Fruit fly (Drosophila melanogaster) whole organism, embryonic: ENCODE results near the gene Sf3a2.

Source experiments
- BtbVII ChIP-seq: fragments of 200-800 bp; sonication (Bioruptor generic); optimal IDR thresholded peaks from 3 replicates; lab custom pipeline; 2017; ENCODE audit warnings: missing biosample characterization, mild to moderate bottlenecking, missing genetic modification characterization
- Bteb2 ChIP-seq: fragments of 200-800 bp; sonication (Bioruptor generic); optimal IDR thresholded peaks from 2 replicates; lab custom pipeline; 2016; ENCODE audit warnings: missing biosample characterization, missing genetic modification characterization
- CG10274 ChIP-seq: fragments of 200-800 bp; sonication (Bioruptor generic); optimal IDR thresholded peaks from 3 replicates; lab custom pipeline; 2017; ENCODE audit warnings: missing biosample characterization, mild to moderate bottlenecking, missing genetic modification characterization
- CG10366 ChIP-seq: fragments of 200-800 bp; sonication (Bioruptor generic); IDR thresholded peaks from 2 replicates; pipeline ENCODE4 v1.3.6; 2022; ENCODE audit warnings: missing biosample characterization, missing genetic modification characterization
- CG11696 ChIP-seq: fragments of 200-800 bp; sonication (Bioruptor generic); IDR thresholded peaks from 2 replicates; pipeline ENCODE4 v1.3.6; 2022; ENCODE audit warnings: missing biosample characterization, missing genetic modification characterization
- CG12155 ChIP-seq: fragments of 200-800 bp; sonication (Bioruptor generic); optimal IDR thresholded peaks from 3 replicates; lab custom pipeline; 2016; ENCODE audit warnings: missing biosample characterization, missing genetic modification characterization
- CG12391 ChIP-seq: fragments of 200-800 bp; sonication (Bioruptor generic); optimal IDR thresholded peaks from 3 replicates; lab custom pipeline; 2018; ENCODE audit warnings: missing biosample characterization, mild to moderate bottlenecking, missing genetic modification characterization, moderate library complexity
- CG12659 ChIP-seq: fragments of 200-800 bp; sonication (Bioruptor generic); optimal IDR thresholded peaks from 3 replicates; lab custom pipeline; 2017; ENCODE audit warnings: mild to moderate bottlenecking, missing biosample characterization, missing genetic modification reagents, missing genetic modification characterization
- CG14050 ChIP-seq: fragments of 200-800 bp; sonication (Bioruptor generic); IDR thresholded peaks from 3 replicates; pipeline ENCODE4 v1.3.6; 2022; ENCODE audit warnings: missing biosample characterization, missing genetic modification characterization
- CG1647 ChIP-seq: fragments of 200-800 bp; sonication (Bioruptor generic); optimal IDR thresholded peaks from 3 replicates; lab custom pipeline; 2016; ENCODE audit warnings: missing biosample characterization, missing genetic modification characterization
- CG17385 ChIP-seq: fragments of 200-800 bp; sonication (Bioruptor generic); optimal IDR thresholded peaks from 3 replicates; lab custom pipeline; 2018; ENCODE audit warnings: missing biosample characterization, mild to moderate bottlenecking, missing genetic modification characterization
- CG3065 ChIP-seq: fragments of 200-800 bp; sonication (Bioruptor generic); optimal IDR thresholded peaks from 2 replicates; lab custom pipeline; 2016; ENCODE audit warnings: missing biosample characterization, missing genetic modification characterization
- CG3407 ChIP-seq: fragments of 200-800 bp; sonication (Bioruptor generic); optimal IDR thresholded peaks from 2 replicates; lab custom pipeline; 2018; ENCODE audit warnings: missing biosample characterization, mild to moderate bottlenecking, missing genetic modification characterization
- CG34224 ChIP-seq: fragments of 200-800 bp; sonication (Bioruptor generic); IDR thresholded peaks from 3 replicates; pipeline ENCODE4 v1.3.6; 2022; ENCODE audit warnings: missing biosample characterization, missing genetic modification characterization; ENCODE audit not compliant: partially characterized antibody
- CG3838 ChIP-seq: fragments of 200-800 bp; sonication (Bioruptor generic); optimal IDR thresholded peaks from 3 replicates; lab custom pipeline; 2016; ENCODE audit warnings: missing biosample characterization, missing genetic modification characterization
- CG3995 ChIP-seq: fragments of 200-800 bp; sonication (Bioruptor generic); optimal IDR thresholded peaks from 3 replicates; lab custom pipeline; 2016; ENCODE audit warnings: missing biosample characterization, missing genetic modification characterization
- CG4282 ChIP-seq: fragments of 200-800 bp; sonication (Bioruptor generic); optimal IDR thresholded peaks from 2 replicates; lab custom pipeline; 2016; ENCODE audit warnings: missing biosample characterization, missing genetic modification characterization
- CG5180 ChIP-seq: fragments of 200-800 bp; sonication (Bioruptor generic); optimal IDR thresholded peaks from 3 replicates; lab custom pipeline; 2017; ENCODE audit warnings: missing biosample characterization, missing genetic modification characterization, mild to moderate bottlenecking, moderate library complexity, missing genetic modification reagents
- CG6765 ChIP-seq: fragments of 200-800 bp; sonication (Bioruptor generic); optimal IDR thresholded peaks from 3 replicates; lab custom pipeline; 2017; ENCODE audit warnings: missing biosample characterization, mild to moderate bottlenecking, missing genetic modification characterization
- CG7357 ChIP-seq: fragments of 200-800 bp; sonication (Bioruptor generic); IDR thresholded peaks from 3 replicates; pipeline ENCODE4 v1.3.6; 2022; ENCODE audit warnings: missing biosample characterization, missing genetic modification characterization
- CG7839 ChIP-seq: fragments of 200-800 bp; sonication (Bioruptor generic); optimal IDR thresholded peaks from 3 replicates; lab custom pipeline; 2018; ENCODE audit warnings: missing biosample characterization, mild to moderate bottlenecking, missing genetic modification characterization, moderate library complexity
- CG9437 ChIP-seq: fragments of 200-800 bp; sonication (Bioruptor generic); optimal IDR thresholded peaks from 2 replicates; lab custom pipeline; 2018; ENCODE audit warnings: missing biosample characterization, mild to moderate bottlenecking, missing genetic modification characterization
- CG9727 ChIP-seq: fragments of 200-800 bp; sonication (Bioruptor generic); optimal IDR thresholded peaks from 3 replicates; lab custom pipeline; 2017; ENCODE audit warnings: missing biosample characterization, mild to moderate bottlenecking, missing genetic modification characterization
- Dbx ChIP-seq: fragments of 200-800 bp; sonication (Bioruptor generic); IDR thresholded peaks from 3 replicates; pipeline ENCODE4 v1.3.6; 2022; ENCODE audit warnings: missing biosample characterization, missing genetic modification characterization
- Dip3 ChIP-seq: fragments of 200-800 bp; sonication (Bioruptor generic); optimal IDR thresholded peaks from 3 replicates; lab custom pipeline; 2016; ENCODE audit warnings: missing biosample characterization, missing genetic modification characterization
- Gug ChIP-seq: fragments of 200-800 bp; sonication (Bioruptor generic); IDR thresholded peaks from 4 replicates; pipeline ENCODE4 v1.3.6; 2022; ENCODE audit warnings: missing biosample characterization, missing genetic modification characterization
- H2.0 ChIP-seq: fragments of 200-800 bp; sonication (Bioruptor generic); IDR thresholded peaks from 2 replicates; pipeline ENCODE4 v1.3.6; 2022; ENCODE audit warnings: missing biosample characterization, missing genetic modification characterization
- HHEX ChIP-seq: fragments of 200-800 bp; sonication (Bioruptor generic); optimal IDR thresholded peaks from 3 replicates; lab custom pipeline; 2017; ENCODE audit warnings: missing biosample characterization, mild to moderate bottlenecking, missing genetic modification characterization, missing genetic modification reagents
- Hey ChIP-seq: fragments of 200-800 bp; sonication (Bioruptor generic); optimal IDR thresholded peaks from 3 replicates; lab custom pipeline; 2018; ENCODE audit warnings: missing biosample characterization, mild to moderate bottlenecking, missing genetic modification characterization
- Kr ChIP-seq: fragments of 200-800 bp; sonication (Bioruptor generic); optimal IDR thresholded peaks from 2 replicates; lab custom pipeline; 2017; ENCODE audit warnings: missing biosample characterization, mild to moderate bottlenecking, missing genetic modification characterization
- NFAT ChIP-seq: fragments of 200-800 bp; sonication (Bioruptor generic); IDR thresholded peaks from 2 replicates; pipeline ENCODE4 v1.3.6; 2022; ENCODE audit warnings: missing biosample characterization, missing genetic modification characterization
- Rfx ChIP-seq: fragments of 200-800 bp; sonication (Bioruptor generic); IDR thresholded peaks from 2 replicates; pipeline ENCODE4 v1.3.6; 2022; ENCODE audit warnings: missing biosample characterization, missing genetic modification characterization
- Scr ChIP-seq: fragments of 200-800 bp; sonication (Bioruptor generic); IDR thresholded peaks from 2 replicates; pipeline ENCODE4 v1.3.6; 2022; ENCODE audit warnings: missing biosample characterization, missing genetic modification characterization; ENCODE audit not compliant: partially characterized antibody
- abd-A ChIP-seq: fragments of 200-800 bp; sonication (Bioruptor generic); optimal IDR thresholded peaks from 3 replicates; lab custom pipeline; 2019; ENCODE audit warnings: missing biosample characterization, mild to moderate bottlenecking, missing genetic modification characterization, moderate library complexity
- bab2 ChIP-seq: fragments of 200-800 bp; sonication (Bioruptor generic); optimal IDR thresholded peaks from 2 replicates; lab custom pipeline; 2016; ENCODE audit warnings: missing biosample characterization, missing genetic modification characterization
- bowl ChIP-seq: fragments of 200-800 bp; sonication (Bioruptor generic); IDR thresholded peaks from 2 replicates; pipeline ENCODE4 v1.3.6; 2022; ENCODE audit warnings: missing biosample characterization, missing genetic modification characterization
- chinmo ChIP-seq: fragments of 200-800 bp; sonication (Bioruptor generic); IDR thresholded peaks from 4 replicates; pipeline ENCODE4 v1.3.6; 2022; ENCODE audit warnings: missing biosample characterization, missing genetic modification characterization; ENCODE audit not compliant: partially characterized antibody
- dysf ChIP-seq: fragments of 200-800 bp; sonication (Bioruptor generic); IDR thresholded peaks from 3 replicates; pipeline ENCODE4 v1.3.6; 2022; ENCODE audit warnings: missing biosample characterization, missing genetic modification characterization
- ems ChIP-seq: fragments of 200-800 bp; sonication (Bioruptor generic); optimal IDR thresholded peaks from 3 replicates; lab custom pipeline; 2016; ENCODE audit warnings: missing biosample characterization, missing genetic modification characterization
- fd64A ChIP-seq: fragments of 200-800 bp; sonication (Bioruptor generic); optimal IDR thresholded peaks from 3 replicates; lab custom pipeline; 2018; ENCODE audit warnings: missing biosample characterization, mild to moderate bottlenecking, missing genetic modification characterization
- fru ChIP-seq: fragments of >200 bp; optimal IDR thresholded peaks from 2 replicates; lab custom pipeline; 2017
- ham ChIP-seq: fragments of 200-800 bp; sonication (Bioruptor generic); IDR thresholded peaks from 2 replicates; pipeline ENCODE4 v1.3.6; 2022; ENCODE audit warnings: missing biosample characterization, missing genetic modification characterization
- knrl ChIP-seq: fragments of 200-800 bp; sonication (Bioruptor generic); IDR thresholded peaks from 3 replicates; pipeline ENCODE4 v1.3.6; 2022; ENCODE audit warnings: missing biosample characterization, missing genetic modification characterization; ENCODE audit not compliant: partially characterized antibody
- lilli ChIP-seq: fragments of 200-800 bp; sonication (Bioruptor generic); optimal IDR thresholded peaks from 3 replicates; lab custom pipeline; 2016; ENCODE audit warnings: missing biosample characterization, missing genetic modification characterization
- pzg ChIP-seq: fragments of 200-800 bp; sonication (Bioruptor generic); optimal IDR thresholded peaks from 3 replicates; lab custom pipeline; 2018; ENCODE audit warnings: missing biosample characterization, mild to moderate bottlenecking, missing genetic modification characterization, moderate library complexity
- sna ChIP-seq: fragments of 200-800 bp; sonication (Bioruptor generic); IDR thresholded peaks from 2 replicates; pipeline ENCODE4 v1.3.6; 2022; ENCODE audit warnings: missing biosample characterization, missing genetic modification characterization; ENCODE audit not compliant: partially characterized antibody
- stwl ChIP-seq: fragments of 200-800 bp; sonication (Bioruptor generic); optimal IDR thresholded peaks from 3 replicates; lab custom pipeline; 2018; ENCODE audit warnings: missing biosample characterization, mild to moderate bottlenecking, missing genetic modification characterization, moderate library complexity
- ttk ChIP-seq: fragments of 200-800 bp; sonication (Bioruptor generic); IDR thresholded peaks from 2 replicates; pipeline ENCODE4 v2.1.2; 2022; ENCODE audit warnings: missing biosample characterization, missing genetic modification characterization
- z ChIP-seq: fragments of 200-800 bp; sonication (Bioruptor generic); IDR thresholded peaks from 3 replicates; pipeline ENCODE4 v1.3.6; 2022; ENCODE audit warnings: missing biosample characterization, missing genetic modification characterization

The Sf3a2 gene

DNA sequence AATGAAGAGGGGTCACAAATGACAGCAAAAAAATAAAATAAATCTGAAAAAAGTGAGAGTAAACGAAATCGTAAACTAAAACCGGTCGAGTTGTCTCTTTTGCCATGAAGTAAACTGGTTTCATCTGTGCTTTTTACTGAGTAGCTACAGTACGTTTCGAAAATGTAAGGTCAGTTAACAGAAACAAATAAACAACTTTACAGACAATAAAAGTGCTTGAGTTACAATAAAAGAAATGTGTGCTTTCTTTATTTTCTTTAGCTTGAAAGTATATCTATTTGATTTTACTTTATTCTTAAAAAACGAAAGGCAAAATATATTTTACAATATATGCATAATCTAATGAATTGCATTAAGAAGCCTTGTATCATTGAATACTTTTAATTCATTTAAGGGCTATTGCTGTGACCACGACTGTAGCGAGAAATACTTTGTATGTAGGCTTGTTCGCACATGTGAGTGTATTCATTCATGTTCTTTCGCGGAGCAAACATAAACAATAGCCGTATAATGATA, 20.8 kb downstream of the Sf3a2 start (continued):
- TF ChIP-seq sna (GFP tag; lab: Robert Waterston, UW) (no peak), fd64A (GFP tag; lab: Kevin White, UChicago) (no peak), bab2 (GFP tag; lab: Kevin White, UChicago) (peak; percentile 50), CG10366 (GFP tag; lab: Robert Waterston, UW) (no peak), CG14050 (0 out of 3 replicates have a peak, but pooled peaks have one; percentile 9), fru (lab: Kevin White, UChicago) (no peak), CG1647 (GFP tag; lab: Kevin White, UChicago) (no peak), bowl (GFP tag; lab: Robert Waterston, UW) (no peak), CG12155 (GFP tag; lab: Kevin White, UChicago) (peak; percentile 42), CG6765 (GFP tag; lab: Kevin White, UChicago) (no peak), Dbx (GFP tag; lab: Robert Waterston, UW) (no peak), CG7357 (GFP tag; lab: Robert Waterston, UW) (no peak), CG3995 (GFP tag; lab: Kevin White, UChicago) (peak; percentile 20), CG10274 (GFP tag; lab: Kevin White, UChicago) (peak; percentile 1), BtbVII (peak; percentile 20), CG3065 (GFP tag; lab: Kevin White, UChicago) (no peak), ttk (GFP tag; lab: Robert Waterston, UW) (no peak), Scr (GFP tag; lab: Robert Waterston, UW) (no peak), CG5180 (no peak), Rfx (GFP tag; lab: Robert Waterston, UW) (peak; percentile 71), CG34224 (GFP tag; lab: Robert Waterston, UW) (no peak), chinmo (GFP tag; lab: Robert Waterston, UW) (no peak), CG9727 (GFP tag; lab: Kevin White, UChicago) (peak; percentile 52), CG12391 (tag; lab: Kevin White, UChicago) (peak; percentile 74), z (GFP tag; lab: Robert Waterston, UW) (no peak), knrl (GFP tag; lab: Robert Waterston, UW) (no peak), CG3838 (GFP tag; lab: Kevin White, UChicago) (no peak), lilli (GFP tag; lab: Kevin White, UChicago) (peak; percentile 60), ems (GFP tag; lab: Kevin White, UChicago) (no peak), CG3407 (GFP tag; lab: Kevin White, UChicago) (peak; percentile 31), CG17385 (peak; percentile 53), stwl (no peak), Bteb2 (GFP tag; lab: Kevin White, UChicago) (peak; percentile 40), CG4282 (GFP tag; lab: Kevin White, UChicago) (no peak), CG12659 (peak; percentile 67), Hey (tag; lab: Kevin White, UChicago) (no peak), CG11696 (GFP tag; lab: Robert Waterston, UW) (peak; percentile 78), dysf (GFP tag; lab: Robert Waterston, UW) (peak; percentile 55; the same call in 2 of the 3 replicates), Dip3 (peak; percentile 36), abd-A (tag; lab: Kevin White, UChicago) (no peak), Kr (GFP tag; lab: Kevin White, UChicago) (no peak), CG9437 (GFP tag; lab: Kevin White, UChicago) (peak; percentile 52), CG7839 (tag; lab: Kevin White, UChicago) (peak; percentile 78), pzg (GFP tag; lab: Kevin White, UChicago) (no peak), NFAT (GFP tag; lab: Robert Waterston, UW) (no peak), H2.0 (no peak; the same call in 1 of the 2 replicates), HHEX (GFP tag; lab: Kevin White, UChicago) (peak; percentile 39), ham (GFP tag; lab: Robert Waterston, UW) (no peak), Gug (no peak; the same call in 3 of the 4 replicates)
